Worm (Caenorhabditis elegans) whole organism, L4/young adult: Measurements from ENCODE around the gene str-163.

Experiments used
- W03F9.2 ChIP-seq: fragments of 150-350 bp; optimal IDR thresholded peaks from 2 replicates; lab custom pipeline; 2014; ENCODE audit warnings: missing biosample characterization, missing genetic modification characterization
- dao-5 ChIP-seq: sonication (generic microtip); optimal IDR thresholded peaks from 2 replicates; lab custom pipeline; 2016; ENCODE audit warnings: missing genotype, missing genetic modification characterization, moderate library complexity, missing compliant biosample characterization
- him-1 ChIP-seq: sonication (generic microtip); optimal IDR thresholded peaks from 2 replicates; lab custom pipeline; 2016; ENCODE audit warnings: missing genotype, missing genetic modification reagents, missing genetic modification characterization, missing compliant biosample characterization

- TF ChIP-seq dao-5 (tag; lab: Kevin White, UChicago) = no peak
- no peak for TF ChIP-seq W03F9.2 (tag; lab: Kevin White, UChicago)
- no peak for TF ChIP-seq him-1 (tag; lab: Kevin White, UChicago)
These were observed 34.5 kb downstream of the str-163 start, which contains the start of gene E03H12.7 for ce11 chrIV:4988531-4988930.
